Worm (Caenorhabditis elegans): ENCODE results near the gene Y111B2A.12.
A peak's percentile ranks its signal among the peaks of the same experiment; 100 is the strongest.

Gene Y111B2A.12

ce11 chrIII:12602070-12602469 is 7.0 kb upstream of the Y111B2A.12 start:
- TF ChIP-seq W03F9.2 (tag; optimal IDR thresholded peaks at IDR 0.05) = no peak
- TF ChIP-seq him-1 (tag; optimal IDR thresholded peaks at IDR 0.05) = no peak
- no peak for TF ChIP-seq dao-5 (tag; optimal IDR thresholded peaks at IDR 0.05)

ce11 chrIII:12606175-12606574 is 2.9 kb upstream of the Y111B2A.12 start:
- TF ChIP-seq him-1 (tag; optimal IDR thresholded peaks at IDR 0.05) = no peak
- no peak for TF ChIP-seq W03F9.2 (tag; optimal IDR thresholded peaks at IDR 0.05)
- no peak for TF ChIP-seq dao-5 (tag; optimal IDR thresholded peaks at IDR 0.05)

- TF ChIP-seq W03F9.2 (tag; optimal IDR thresholded peaks at IDR 0.05) = no peak
- TF ChIP-seq him-1 (tag; optimal IDR thresholded peaks at IDR 0.05) = no peak
- TF ChIP-seq dao-5 (tag; optimal IDR thresholded peaks at IDR 0.05) = no peak
These were observed 1.8 kb upstream of the Y111B2A.12 start for ce11 chrIII:12607302-12607701.

- TF ChIP-seq him-1 (tag; optimal IDR thresholded peaks at IDR 0.05) = peak; percentile 90
- TF ChIP-seq dao-5 (tag; optimal IDR thresholded peaks at IDR 0.05) = no peak
- peak; percentile 86 for TF ChIP-seq W03F9.2 (tag; optimal IDR thresholded peaks at IDR 0.05)
These were observed 700 bp upstream of the Y111B2A.12 start, which contains the start of gene epc-1 for ce11 chrIII:12608220-12608958. TSS of gene epc-1 (minus strand) at chrIII:12608586.

- TF ChIP-seq W03F9.2 (tag; optimal IDR thresholded peaks at IDR 0.05) (no peak), him-1 (tag; optimal IDR thresholded peaks at IDR 0.05) (no peak), dao-5 (tag; optimal IDR thresholded peaks at IDR 0.05) (no peak)
These were observed 321 bp downstream of the Y111B2A.12 start for ce11 chrIII:12609410-12609809.

ce11 chrIII:12611414-12611813 is 2.3 kb downstream of the Y111B2A.12 start:
- TF ChIP-seq him-1 (tag; optimal IDR thresholded peaks at IDR 0.05) (no peak), dao-5 (tag; optimal IDR thresholded peaks at IDR 0.05) (no peak), W03F9.2 (tag; optimal IDR thresholded peaks at IDR 0.05) (no peak)

ce11 chrIII:12612519-12612935 is 3.4 kb downstream of the Y111B2A.12 start:
- TF ChIP-seq dao-5 (tag; optimal IDR thresholded peaks at IDR 0.05) (no peak), W03F9.2 (tag; optimal IDR thresholded peaks at IDR 0.05) (peak; percentile 92), him-1 (tag; optimal IDR thresholded peaks at IDR 0.05) (peak; percentile 95)

ce11 chrIII:12613138-12613915 is 4.2 kb downstream of the Y111B2A.12 start:
- no peak for TF ChIP-seq him-1 (tag; optimal IDR thresholded peaks at IDR 0.05)

- TF ChIP-seq W03F9.2 (tag; optimal IDR thresholded peaks at IDR 0.05) (no peak), dao-5 (tag; optimal IDR thresholded peaks at IDR 0.05) (no peak), him-1 (tag; optimal IDR thresholded peaks at IDR 0.05) (no peak)
These were observed 5.1 kb downstream of the Y111B2A.12 start for ce11 chrIII:12614161-12614560.

ce11 chrIII:12614669-12615451 is 5.8 kb downstream of the Y111B2A.12 start:
- TF ChIP-seq dao-5 (tag; optimal IDR thresholded peaks at IDR 0.05) = peak; percentile 27
- TF ChIP-seq W03F9.2 (tag; optimal IDR thresholded peaks at IDR 0.05) = peak; percentile 31
- peak; percentile 9 for TF ChIP-seq him-1 (tag; optimal IDR thresholded peaks at IDR 0.05)

- TF ChIP-seq W03F9.2 (tag; optimal IDR thresholded peaks at IDR 0.05) (no peak), him-1 (tag; optimal IDR thresholded peaks at IDR 0.05) (no peak), dao-5 (tag; optimal IDR thresholded peaks at IDR 0.05) (no peak)
These were observed 6.9 kb downstream of the Y111B2A.12 start for ce11 chrIII:12615859-12616439.

ce11 chrIII:12616990-12617393 is 7.9 kb downstream of the Y111B2A.12 start:
- TF ChIP-seq W03F9.2 (tag; optimal IDR thresholded peaks at IDR 0.05) (peak; percentile 16), him-1 (tag; optimal IDR thresholded peaks at IDR 0.05) (no peak)

ce11 chrIII:12624466-12624865 is 15.4 kb downstream of the Y111B2A.12 start, which contains the start of gene gtf-2A2:
TSS of gene gtf-2A2 (plus strand) at chrIII:12624766.
- no peak for TF ChIP-seq him-1 (tag; optimal IDR thresholded peaks at IDR 0.05)
- no peak for TF ChIP-seq W03F9.2 (tag; optimal IDR thresholded peaks at IDR 0.05)
- TF ChIP-seq dao-5 (tag; optimal IDR thresholded peaks at IDR 0.05) = no peak

Measured in whole organism, L4/young adult.